Worm (Caenorhabditis elegans): ENCODE results near the gene unc-44.

The unc-44 gene

ce11 chrIV:6013853-6014252 lies 38.5 kb downstream of the unc-44 start:
- TF ChIP-seq mdl-1 (tag; optimal IDR thresholded peaks at IDR 0.05) = no peak
- no peak for TF ChIP-seq lin-11 (tag; optimal IDR thresholded peaks at IDR 0.05)
- no peak for TF ChIP-seq peb-1 (tag; optimal IDR thresholded peaks at IDR 0.05)
- TF ChIP-seq nhr-25 (tag; optimal IDR thresholded peaks at IDR 0.05) = no peak
- TF ChIP-seq sma-9 (GFP tag; optimal IDR thresholded peaks at IDR 0.05) = peak; percentile 32
- TF ChIP-seq sma-9 (tag; optimal IDR thresholded peaks at IDR 0.05) = no peak
- no peak for TF ChIP-seq crh-2 (tag; optimal IDR thresholded peaks at IDR 0.05)
- no peak for TF ChIP-seq ceh-82 (tag; optimal IDR thresholded peaks at IDR 0.05)
- no peak for TF ChIP-seq mab-5 (tag; optimal IDR thresholded peaks at IDR 0.05)
- TF ChIP-seq aly-2 (tag; optimal IDR thresholded peaks at IDR 0.05) = no peak
- no peak for TF ChIP-seq lsy-2 (tag; optimal IDR thresholded peaks at IDR 0.05)
- peak; percentile 64 for TF ChIP-seq F13H6.1 (tag; optimal IDR thresholded peaks at IDR 0.05)
- no peak for TF ChIP-seq Y55F3AM.14 (GFP tag; optimal IDR thresholded peaks at IDR 0.05)
- no peak for TF ChIP-seq ceh-16 (tag; optimal IDR thresholded peaks at IDR 0.05)
- no peak for TF ChIP-seq fos-1 (tag; optimal IDR thresholded peaks at IDR 0.05)
- TF ChIP-seq nhr-11 (tag; optimal IDR thresholded peaks at IDR 0.05) = no peak
- no peak for TF ChIP-seq alr-1 (tag; optimal IDR thresholded peaks at IDR 0.05)
- TF ChIP-seq nhr-237 (tag; optimal IDR thresholded peaks at IDR 0.05) = no peak
- TF ChIP-seq ama-1 (optimal IDR thresholded peaks at IDR 0.05) = no peak
- no peak for TF ChIP-seq blmp-1 (tag; optimal IDR thresholded peaks at IDR 0.05; ENCODE audit: insufficient read depth)
- TF ChIP-seq nhr-77 (tag; optimal IDR thresholded peaks at IDR 0.05) = no peak
- TF ChIP-seq skn-1 (tag; optimal IDR thresholded peaks at IDR 0.05) = no peak
- peak; percentile 8 for TF ChIP-seq C34F6.9 (tag; optimal IDR thresholded peaks at IDR 0.05)
- TF ChIP-seq elt-3 (tag; optimal IDR thresholded peaks at IDR 0.05) = no peak
- TF ChIP-seq ZK546.5 (tag; optimal IDR thresholded peaks at IDR 0.05) = no peak

ce11 chrIV:6014895-6015294 lies 39.5 kb downstream of the unc-44 start, which contains the start of gene C46G7.2:
Gene C46G7.2 (plus strand): TSS chrIV:6015195.
- TF ChIP-seq nhr-6 (tag; optimal IDR thresholded peaks at IDR 0.05) = no peak
- no peak for TF ChIP-seq nhr-10 (tag; optimal IDR thresholded peaks at IDR 0.05)
- no peak for TF ChIP-seq nhr-11 (tag; optimal IDR thresholded peaks at IDR 0.05)
- no peak for TF ChIP-seq sem-4 (tag; optimal IDR thresholded peaks at IDR 0.05)
- no peak for TF ChIP-seq nhr-77 (tag; optimal IDR thresholded peaks at IDR 0.05)
- no peak for TF ChIP-seq Y55F3AM.14 (GFP tag; optimal IDR thresholded peaks at IDR 0.05)
- no peak for TF ChIP-seq lin-13 (GFP tag; optimal IDR thresholded peaks at IDR 0.05)
- TF ChIP-seq nhr-12 (tag; optimal IDR thresholded peaks at IDR 0.05) = no peak
- no peak for TF ChIP-seq unc-55 (GFP tag; optimal IDR thresholded peaks at IDR 0.05)
- TF ChIP-seq ztf-4 (tag; optimal IDR thresholded peaks at IDR 0.05) = no peak
- no peak for TF ChIP-seq dmd-4 (tag; optimal IDR thresholded peaks at IDR 0.05)
- TF ChIP-seq aly-2 (tag; optimal IDR thresholded peaks at IDR 0.05) = no peak
- no peak for TF ChIP-seq elt-3 (tag; optimal IDR thresholded peaks at IDR 0.05)
- TF ChIP-seq nhr-21 (tag; optimal IDR thresholded peaks at IDR 0.05) = no peak
- TF ChIP-seq lsy-2 (tag; optimal IDR thresholded peaks at IDR 0.05) = no peak
- TF ChIP-seq R02D3.7 (tag; optimal IDR thresholded peaks at IDR 0.05) = no peak

- TF ChIP-seq crh-2 (tag; optimal IDR thresholded peaks at IDR 0.05) (peak; percentile 53), alr-1 (tag; optimal IDR thresholded peaks at IDR 0.05) (no peak), fos-1 (tag; optimal IDR thresholded peaks at IDR 0.05) (peak; percentile 49), nhr-12 (tag; optimal IDR thresholded peaks at IDR 0.05) (no peak)
Measured at ce11 chrIV:6017664-6018063, 42.3 kb downstream of the unc-44 start, which contains the start of gene C46G7.1. Gene C46G7.1 (plus strand): TSS chrIV:6018003.

- TF ChIP-seq sma-9 (GFP tag; optimal IDR thresholded peaks at IDR 0.05) = no peak
- no peak for TF ChIP-seq sma-9 (tag; optimal IDR thresholded peaks at IDR 0.05)
- TF ChIP-seq egl-27 (tag; optimal IDR thresholded peaks at IDR 0.05) = no peak
- TF ChIP-seq unc-62 (GFP tag; optimal IDR thresholded peaks at IDR 0.05) = no peak
- TF ChIP-seq nhr-129 (tag; optimal IDR thresholded peaks at IDR 0.05) = no peak
- TF ChIP-seq ztf-4 (tag; optimal IDR thresholded peaks at IDR 0.05) = no peak
Measured at ce11 chrIV:6032413-6032812, 57.1 kb downstream of the unc-44 start.

All from whole organism, L2 larva.